Fruit fly (Drosophila melanogaster) whole organism, pupa: ENCODE measurements around the gene Arpc1.

Source experiments
- CG10348 ChIP-seq: fragments of 200-800 bp; sonication (Bioruptor generic); IDR thresholded peaks from 2 replicates; pipeline ENCODE4 v1.3.6; 2022; ENCODE audit warnings: missing biosample characterization, missing genetic modification characterization
- CG12605 ChIP-seq: fragments of 200-800 bp; sonication (Bioruptor generic); IDR thresholded peaks from 2 replicates; pipeline ENCODE4 v1.3.6; 2022; ENCODE audit warnings: missing biosample characterization, missing genetic modification characterization
- CG13204 ChIP-seq: fragments of 200-800 bp; sonication (Bioruptor generic); optimal IDR thresholded peaks from 2 replicates; lab custom pipeline; 2018; ENCODE audit warnings: missing biosample characterization, mild to moderate bottlenecking, missing genetic modification characterization, moderate library complexity
- CG14655 ChIP-seq: fragments of 200-800 bp; sonication (Bioruptor generic); optimal IDR thresholded peaks from 3 replicates; lab custom pipeline; 2017; ENCODE audit warnings: mild to moderate bottlenecking, missing biosample characterization, missing genetic modification reagents, missing genetic modification characterization
- CG15710 ChIP-seq: fragments of 200-800 bp; sonication (Bioruptor generic); optimal IDR thresholded peaks from 2 replicates; lab custom pipeline; 2018; ENCODE audit warnings: missing biosample characterization, mild to moderate bottlenecking, missing genetic modification characterization, moderate library complexity
- CG17806 ChIP-seq: fragments of 200-800 bp; sonication (Bioruptor generic); optimal IDR thresholded peaks from 2 replicates; lab custom pipeline; 2018; ENCODE audit warnings: missing biosample characterization, mild to moderate bottlenecking, missing genetic modification characterization, moderate library complexity
- CG32121 ChIP-seq: fragments of 200-800 bp; sonication (Bioruptor generic); IDR thresholded peaks from 2 replicates; pipeline ENCODE4 v1.3.6; 2022; ENCODE audit warnings: missing biosample characterization, missing genetic modification characterization
- CG34367 ChIP-seq: fragments of 200-800 bp; sonication (Bioruptor generic); optimal IDR thresholded peaks from 2 replicates; lab custom pipeline; 2018; ENCODE audit warnings: missing biosample characterization, mild to moderate bottlenecking, missing genetic modification characterization
- CG4496 ChIP-seq: fragments of 200-800 bp; sonication (Bioruptor generic); IDR thresholded peaks from 3 replicates; pipeline ENCODE4 v1.3.6; 2022; ENCODE audit warnings: missing biosample characterization, missing genetic modification characterization
- CG8159 ChIP-seq: fragments of 200-800 bp; sonication (Bioruptor generic); optimal IDR thresholded peaks from 3 replicates; lab custom pipeline; 2018; ENCODE audit warnings: missing biosample characterization, mild to moderate bottlenecking, missing genetic modification characterization, moderate library complexity
- CG8301 ChIP-seq: fragments of 200-800 bp; sonication (Bioruptor generic); optimal IDR thresholded peaks from 2 replicates; lab custom pipeline; 2018; ENCODE audit warnings: missing biosample characterization, mild to moderate bottlenecking, missing genetic modification characterization
- CG9948 ChIP-seq: fragments of 200-800 bp; sonication (Bioruptor generic); optimal IDR thresholded peaks from 2 replicates; lab custom pipeline; 2018; ENCODE audit warnings: missing biosample characterization, mild to moderate bottlenecking, missing genetic modification characterization, moderate library complexity
- D1 ChIP-seq: fragments of 200-800 bp; sonication (Bioruptor generic); optimal IDR thresholded peaks from 2 replicates; lab custom pipeline; 2018; ENCODE audit warnings: missing biosample characterization, mild to moderate bottlenecking, missing genetic modification characterization, moderate library complexity
- EcR ChIP-seq: fragments of 200-800 bp; sonication (Bioruptor generic); optimal IDR thresholded peaks from 3 replicates; lab custom pipeline; 2019; ENCODE audit warnings: missing biosample characterization, missing genetic modification characterization, mild to moderate bottlenecking, moderate library complexity, missing genetic modification reagents
- Ets98B ChIP-seq: fragments of 200-800 bp; sonication (Bioruptor generic); IDR thresholded peaks from 2 replicates; pipeline ENCODE4 v1.3.6; 2022; ENCODE audit warnings: missing biosample characterization, missing genetic modification characterization
- Pif1A ChIP-seq: fragments of 200-800 bp; sonication (Bioruptor generic); optimal IDR thresholded peaks from 3 replicates; lab custom pipeline; 2016; ENCODE audit warnings: missing biosample characterization, missing genetic modification characterization
- Pif1B ChIP-seq: fragments of 200-800 bp; sonication (Bioruptor generic); optimal IDR thresholded peaks from 3 replicates; lab custom pipeline; 2016; ENCODE audit warnings: missing biosample characterization, missing genetic modification characterization
- Snoo ChIP-seq: fragments of 200-800 bp; sonication (Bioruptor generic); optimal IDR thresholded peaks from 3 replicates; lab custom pipeline; 2017; ENCODE audit warnings: missing biosample characterization, mild to moderate bottlenecking, missing genetic modification characterization, inconsistent platforms
- fd96Ca ChIP-seq: fragments of 200-800 bp; sonication (Bioruptor generic); IDR thresholded peaks from 3 replicates; pipeline ENCODE4 v1.3.6; 2022; ENCODE audit warnings: missing biosample characterization, missing genetic modification characterization
- gl ChIP-seq: fragments of 200-800 bp; sonication (Bioruptor generic); optimal IDR thresholded peaks from 2 replicates; lab custom pipeline; 2018; ENCODE audit warnings: missing biosample characterization, mild to moderate bottlenecking, missing genetic modification characterization
- rn ChIP-seq: fragments of 200-800 bp; sonication (Bioruptor generic); IDR thresholded peaks from 2 replicates; pipeline ENCODE4 v1.3.6; 2022; ENCODE audit warnings: missing biosample characterization, missing genetic modification characterization

Arpc1 gene

DNA sequence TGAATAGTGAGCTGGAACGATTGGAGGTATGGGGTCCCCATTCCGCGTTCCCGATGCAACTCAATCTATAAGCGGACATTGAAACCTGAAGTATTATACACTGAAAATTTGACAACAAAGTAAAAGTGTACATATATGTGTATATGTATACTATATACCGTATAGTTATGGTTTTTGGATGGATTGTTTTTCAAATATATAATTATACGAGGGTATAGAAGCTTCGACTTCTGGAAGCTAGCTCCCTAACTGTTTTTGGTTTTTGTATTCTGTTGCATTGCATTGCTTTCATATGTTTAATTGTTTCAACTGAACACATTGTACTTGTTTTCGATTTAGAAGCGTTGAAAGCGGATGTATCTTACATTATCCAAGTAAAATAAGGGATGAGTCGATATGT lies 16.4 kb downstream of the Arpc1 start, which contains the start of gene CG16888:
CG16888 (minus strand) TSS at position 101 of the 400 bp plus-strand sequence.
- no peak for TF ChIP-seq CG8301 (tag; lab: Kevin White, UChicago)
- TF ChIP-seq Snoo (tag; lab: Kevin White, UChicago), result no peak
- TF ChIP-seq gl (tag; lab: Kevin White, UChicago), result no peak
- no peak for TF ChIP-seq fd96Ca (GFP tag; lab: Robert Waterston, UW)
- TF ChIP-seq CG4496 (GFP tag; lab: Robert Waterston, UW), result no peak
- no peak for TF ChIP-seq Ets98B (GFP tag; lab: Robert Waterston, UW)
- no peak for TF ChIP-seq EcR

DNA sequence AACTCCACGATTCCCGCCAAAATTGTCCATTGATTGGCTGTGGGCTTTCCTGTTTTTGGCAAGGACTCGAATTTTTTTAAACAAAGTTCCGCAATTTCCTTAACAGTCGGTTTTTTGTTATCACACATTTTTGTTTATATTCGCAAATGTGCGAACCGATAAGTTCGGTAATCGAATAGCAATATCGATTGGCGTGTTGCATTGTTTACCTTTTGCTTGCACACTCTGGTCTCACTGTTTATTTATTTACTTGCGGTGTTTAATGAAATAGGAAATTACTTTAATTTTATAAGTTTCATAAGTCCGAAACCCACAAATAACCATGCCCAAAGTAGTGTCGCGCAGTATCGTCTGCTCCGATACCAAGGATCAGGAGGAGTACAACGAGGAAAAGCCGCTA lies 18.2 kb downstream of the Arpc1 start, which contains the start of the genes Adat1 and CG16865:
Adat1 (minus strand) TSS at position 152 of the 400 bp plus-strand sequence.
CG16865 (plus strand) TSS at position 200 of the 400 bp plus-strand sequence.
- TF ChIP-seq CG13204 (GFP tag; lab: Kevin White, UChicago) (no peak), CG9948 (tag; lab: Kevin White, UChicago) (no peak), CG32121 (GFP tag; lab: Robert Waterston, UW) (no peak), CG34367 (tag; lab: Kevin White, UChicago) (no peak), Snoo (tag; lab: Kevin White, UChicago) (no peak), fd96Ca (GFP tag; lab: Robert Waterston, UW) (no peak), CG4496 (GFP tag; lab: Robert Waterston, UW) (no peak), CG14655 (GFP tag; lab: Kevin White, UChicago) (no peak), rn (GFP tag; lab: Robert Waterston, UW) (no peak), CG8301 (tag; lab: Kevin White, UChicago) (no peak), Ets98B (GFP tag; lab: Robert Waterston, UW) (no peak), D1 (tag; lab: Kevin White, UChicago) (no peak), Pif1B (no peak), CG15710 (tag; lab: Kevin White, UChicago) (no peak), EcR (no peak)
- TF ChIP-seq, all 21 proteins: peak for 0

dm6 chr2L:13807959-13808358 lies 21.6 kb downstream of the Arpc1 start:
- TF ChIP-seq CG8301 (tag; lab: Kevin White, UChicago) (no peak), Snoo (tag; lab: Kevin White, UChicago) (peak; percentile 3)

- TF ChIP-seq rn (GFP tag; lab: Robert Waterston, UW) (no peak), CG32121 (GFP tag; lab: Robert Waterston, UW) (no peak), EcR (no peak), CG4496 (GFP tag; lab: Robert Waterston, UW) (no peak), CG14655 (GFP tag; lab: Kevin White, UChicago) (no peak), Pif1B (no peak), Snoo (tag; lab: Kevin White, UChicago) (no peak), CG13204 (GFP tag; lab: Kevin White, UChicago) (no peak), CG9948 (tag; lab: Kevin White, UChicago) (no peak), Pif1A (no peak), Ets98B (GFP tag; lab: Robert Waterston, UW) (no peak), CG15710 (tag; lab: Kevin White, UChicago) (no peak), CG8159 (tag; lab: Kevin White, UChicago) (no peak), fd96Ca (GFP tag; lab: Robert Waterston, UW) (no peak), CG17806 (no peak)
- TF ChIP-seq, all 21 proteins: peak for 0
Observed at dm6 chr2L:13807097-13807496, 22.4 kb downstream of the Arpc1 start.

- no peak for TF ChIP-seq Ets98B (GFP tag; lab: Robert Waterston, UW)
- TF ChIP-seq CG17806, result no peak
- no peak for TF ChIP-seq CG32121 (GFP tag; lab: Robert Waterston, UW)
- TF ChIP-seq rn (GFP tag; lab: Robert Waterston, UW), result no peak
- no peak for TF ChIP-seq CG9948 (tag; lab: Kevin White, UChicago)
Observed at dm6 chr2L:13805170-13805569, 24.4 kb downstream of the Arpc1 start.

DNA sequence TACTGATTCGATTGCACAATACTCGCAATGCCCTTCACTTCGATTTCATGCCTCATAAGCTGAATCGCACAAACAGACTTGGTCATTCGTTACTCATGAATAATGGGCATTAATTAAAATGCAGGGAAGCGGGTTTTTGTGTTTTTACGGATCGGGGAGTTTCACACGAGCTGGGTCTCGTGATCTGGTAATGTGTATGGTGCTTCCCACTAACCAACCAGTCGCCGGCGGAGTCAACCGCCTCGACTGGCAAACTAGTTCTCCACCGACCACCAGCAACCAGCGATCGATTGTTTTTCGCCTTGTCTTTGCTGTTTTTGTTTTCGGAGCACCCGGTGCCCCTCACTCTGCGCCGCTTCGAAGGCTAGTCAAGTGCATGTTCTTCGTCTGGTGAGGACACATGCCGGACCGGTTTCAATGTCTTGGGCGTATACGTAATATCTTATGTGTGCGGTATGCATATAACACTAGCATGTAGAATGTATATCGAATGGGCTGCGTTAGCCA lies 24.9 kb downstream of the Arpc1 start:
- TF ChIP-seq CG10348 (GFP tag; lab: Robert Waterston, UW) (no peak), CG14655 (GFP tag; lab: Kevin White, UChicago) (no peak), Snoo (tag; lab: Kevin White, UChicago) (no peak), Ets98B (GFP tag; lab: Robert Waterston, UW) (peak; percentile 46; the same call in 1 of the 2 replicates), D1 (tag; lab: Kevin White, UChicago) (no peak), fd96Ca (GFP tag; lab: Robert Waterston, UW) (peak; percentile 46; the same call in 1 of the 3 replicates), CG4496 (GFP tag; lab: Robert Waterston, UW) (no peak), rn (GFP tag; lab: Robert Waterston, UW) (no peak), CG8159 (tag; lab: Kevin White, UChicago) (no peak), CG32121 (GFP tag; lab: Robert Waterston, UW) (no peak), CG13204 (GFP tag; lab: Kevin White, UChicago) (no peak), CG8301 (tag; lab: Kevin White, UChicago) (no peak), gl (tag; lab: Kevin White, UChicago) (peak; percentile 37), EcR (peak; percentile 90), CG12605 (GFP tag; lab: Robert Waterston, UW) (no peak), CG9948 (tag; lab: Kevin White, UChicago) (no peak), CG15710 (tag; lab: Kevin White, UChicago) (no peak)
- TF ChIP-seq, all 21 proteins: peak for 4
